Worm (Caenorhabditis elegans) whole organism, L3 larva: ENCODE results near the gene clec-33.

Experiments used
- ZK546.5 ChIP-seq: sonication (generic microtip); optimal IDR thresholded peaks from 2 replicates; lab custom pipeline; 2017; ENCODE audit warnings: missing biosample characterization, missing genetic modification characterization
- ama-1 ChIP-seq: fragments of 150-350 bp; optimal IDR thresholded peaks from 2 replicates; lab custom pipeline; 2018
- pqm-1 ChIP-seq: fragments of 150-350 bp; optimal IDR thresholded peaks from 2 replicates; lab custom pipeline; 2017; ENCODE audit warnings: missing biosample characterization, missing genetic modification characterization, inconsistent platforms

DNA sequence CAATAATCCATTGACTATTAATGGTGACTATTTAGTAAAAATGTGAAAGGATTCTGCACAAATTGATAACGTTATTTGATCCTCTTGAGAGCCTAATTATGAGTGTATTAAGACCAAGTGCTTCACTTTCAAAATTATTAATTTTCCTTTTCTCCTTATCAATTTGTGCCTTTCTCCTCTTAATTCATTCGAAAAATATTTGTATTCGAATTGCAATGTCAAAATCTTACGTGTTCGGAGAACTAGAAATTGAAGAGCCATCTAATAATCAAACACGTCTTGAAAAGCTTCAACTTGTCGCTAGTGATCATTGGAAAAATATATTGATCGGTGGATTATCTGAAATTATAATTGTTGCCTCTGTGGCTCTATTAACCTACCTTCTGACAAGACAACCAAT, 21.1 kb downstream of the clec-33 start, which contains the start of the genes clec-36 and clec-26:
- TF ChIP-seq ama-1 (no peak), ZK546.5 (no peak), pqm-1 (tag; lab: Kevin White, UChicago) (no peak)
